Worm (Caenorhabditis elegans) whole organism, midembryonic: Measurements from ENCODE around the gene mfsd-10.

Experiments used
- T22C8.4 ChIP-seq: fragments of 200-800 bp; sonication (Bioruptor generic); IDR thresholded peaks from 2 replicates; pipeline ENCODE4 v1.3.6; 2022; ENCODE audit warnings: missing genetic modification characterization, missing compliant biosample characterization
- flt-1 ChIP-seq: fragments of 200-800 bp; sonication (Bioruptor generic); IDR thresholded peaks from 2 replicates; pipeline ENCODE4 v1.3.6; 2022; ENCODE audit warnings: missing genetic modification characterization, missing compliant biosample characterization
- ztf-29 ChIP-seq: fragments of 200-800 bp; sonication (Bioruptor generic); IDR thresholded peaks from 2 replicates; pipeline ENCODE4 v1.3.6; 2022; ENCODE audit warnings: missing genetic modification reagents, missing genetic modification characterization, missing compliant biosample characterization

ce11 chrX:17401264-17401663 lies 32.8 kb upstream of the mfsd-10 start, which contains the start of gene F11C7.6:
- TF ChIP-seq ztf-29 (GFP tag; lab: Robert Waterston, UW) (no peak), T22C8.4 (GFP tag; lab: Robert Waterston, UW) (no peak), flt-1 (GFP tag; lab: Robert Waterston, UW) (no peak)
